Worm (Caenorhabditis elegans): ENCODE data around the gene F19G12.4.

- no peak for TF ChIP-seq fkh-10 (GFP tag; optimal IDR thresholded peaks at IDR 0.05)
- TF ChIP-seq pqm-1 (tag; optimal IDR thresholded peaks at IDR 0.05) = no peak
- TF ChIP-seq hlh-8 (tag; optimal IDR thresholded peaks at IDR 0.05) = no peak
- no peak for TF ChIP-seq nhr-11 (tag; optimal IDR thresholded peaks at IDR 0.05)
- no peak for TF ChIP-seq lin-11 (tag; optimal IDR thresholded peaks at IDR 0.05)
- no peak for TF ChIP-seq ceh-9 (tag; optimal IDR thresholded peaks at IDR 0.05)
- TF ChIP-seq nfya-1 (tag; optimal IDR thresholded peaks at IDR 0.05) = no peak
- no peak for TF ChIP-seq pha-4 (tag; optimal IDR thresholded peaks at IDR 0.05)
- no peak for TF ChIP-seq T23F11.4 (GFP tag; optimal IDR thresholded peaks at IDR 0.05)
- TF ChIP-seq tbx-2 (tag; optimal IDR thresholded peaks at IDR 0.05) = no peak
- TF ChIP-seq C08G9.2 (tag; optimal IDR thresholded peaks at IDR 0.05) = no peak
- no peak for TF ChIP-seq ama-1 (optimal IDR thresholded peaks at IDR 0.05)
- TF ChIP-seq pat-9 (tag; optimal IDR thresholded peaks at IDR 0.05) = no peak
- TF ChIP-seq dve-1 (tag; optimal IDR thresholded peaks at IDR 0.05) = no peak
Observed at ce11 chrX:1440161-1440560, 23.1 kb downstream of the F19G12.4 start, which contains the start of gene sedl-1.
